Worm (Caenorhabditis elegans) whole organism, young adult: Measurements from ENCODE around the gene pax-3.

Source experiments
- B0336.3 ChIP-seq: fragments of 200-800 bp; sonication (Bioruptor generic); IDR thresholded peaks from 2 replicates; pipeline ENCODE4 v1.3.6; 2022; ENCODE audit warnings: missing genetic modification characterization, missing compliant biosample characterization
- C17E4.6 ChIP-seq: fragments of 200-800 bp; sonication (Bioruptor generic); IDR thresholded peaks from 2 replicates; pipeline ENCODE4 v1.3.6; 2022; ENCODE audit warnings: missing genetic modification reagents, missing genetic modification characterization, missing compliant biosample characterization
- D2030.7 ChIP-seq: fragments of 200-800 bp; sonication (Bioruptor generic); IDR thresholded peaks from 2 replicates; pipeline ENCODE4 v1.3.6; 2022; ENCODE audit warnings: missing genetic modification reagents, missing genetic modification characterization, missing compliant biosample characterization
- F39B2.1 ChIP-seq: fragments of 200-800 bp; sonication (Bioruptor generic); IDR thresholded peaks from 2 replicates; pipeline ENCODE4 v1.3.6; 2022; ENCODE audit warnings: missing genetic modification reagents, missing genetic modification characterization, missing compliant biosample characterization
- F55B11.4 ChIP-seq: sonication (generic microtip); optimal IDR thresholded peaks from 2 replicates; lab custom pipeline; 2016; ENCODE audit warnings: missing compliant biosample characterization, missing genetic modification characterization, borderline replicate concordance; ENCODE audit not compliant: insufficient read depth
- K11D2.4 ChIP-seq: fragments of 200-800 bp; sonication (Bioruptor generic); IDR thresholded peaks from 2 replicates; pipeline ENCODE4 v1.3.6; 2022; ENCODE audit warnings: missing genetic modification reagents, missing genetic modification characterization, missing compliant biosample characterization
- K12H6.12 ChIP-seq: fragments of 200-800 bp; sonication (Bioruptor generic); optimal IDR thresholded peaks from 2 replicates; lab custom pipeline; 2018; ENCODE audit warnings: mild to moderate bottlenecking, missing genetic modification characterization, missing compliant biosample characterization
- Y53G8AR.9 ChIP-seq: fragments of 200-800 bp; sonication (Bioruptor generic); conservative IDR thresholded peaks from 2 replicates; pipeline ENCODE4 v1.3.6; 2022; ENCODE audit warnings: missing genetic modification reagents, missing genetic modification characterization, missing compliant biosample characterization
- ZK185.1 ChIP-seq: sonication (generic microtip); optimal IDR thresholded peaks from 2 replicates; lab custom pipeline; 2016; ENCODE audit warnings: mild to moderate bottlenecking, missing genetic modification characterization, missing compliant biosample characterization; ENCODE audit not compliant: poor library complexity, severe bottlenecking
- aptf-3 ChIP-seq: fragments of 200-800 bp; sonication (Bioruptor generic); IDR thresholded peaks from 2 replicates; pipeline ENCODE4 v1.3.6; 2022; ENCODE audit warnings: missing genetic modification characterization, missing compliant biosample characterization
- attf-5 ChIP-seq: fragments of 200-800 bp; sonication (Bioruptor generic); optimal IDR thresholded peaks from 2 replicates; lab custom pipeline; 2018; ENCODE audit warnings: mild to moderate bottlenecking, missing genetic modification characterization, missing compliant biosample characterization
- bed-1 ChIP-seq: fragments of 200-800 bp; sonication (Bioruptor generic); IDR thresholded peaks from 2 replicates; pipeline ENCODE4 v1.3.6; 2022; ENCODE audit warnings: missing genetic modification reagents, missing genetic modification characterization, missing compliant biosample characterization
- cebp-2 ChIP-seq: fragments of 200-800 bp; sonication (Bioruptor generic); IDR thresholded peaks from 2 replicates; pipeline ENCODE4 v1.3.6; 2022; ENCODE audit warnings: missing genetic modification characterization, missing compliant biosample characterization
- ceh-100 ChIP-seq: fragments of 200-800 bp; sonication (Bioruptor generic); IDR thresholded peaks from 2 replicates; pipeline ENCODE4 v1.3.6; 2022; ENCODE audit warnings: missing genetic modification reagents, missing genetic modification characterization, missing compliant biosample characterization
- ceh-58 ChIP-seq: fragments of 200-800 bp; sonication (Bioruptor generic); IDR thresholded peaks from 2 replicates; pipeline ENCODE4 v1.3.6; 2022; ENCODE audit warnings: missing genetic modification characterization, missing compliant biosample characterization
- ceh-79 ChIP-seq: sonication (generic microtip); optimal IDR thresholded peaks from 2 replicates; lab custom pipeline; 2017; ENCODE audit warnings: mild to moderate bottlenecking, missing genetic modification characterization, missing compliant biosample characterization
- dpl-1 ChIP-seq: fragments of 150-350 bp; optimal IDR thresholded peaks from 2 replicates; lab custom pipeline; 2014; ENCODE audit warnings: missing biosample characterization, missing genetic modification reagents, missing genetic modification characterization
- egl-18 ChIP-seq: fragments of 200-800 bp; sonication (Bioruptor generic); IDR thresholded peaks from 2 replicates; pipeline ENCODE4 v1.3.6; 2022; ENCODE audit warnings: missing genetic modification reagents, missing genetic modification characterization, missing compliant biosample characterization
- ekl-4 ChIP-seq: fragments of 200-800 bp; sonication (Bioruptor generic); IDR thresholded peaks from 2 replicates; pipeline ENCODE4 v1.3.6; 2022; ENCODE audit warnings: missing genetic modification reagents, missing genetic modification characterization, missing compliant biosample characterization
- ets-4 ChIP-seq: fragments of 200-800 bp; sonication (Bioruptor generic); optimal IDR thresholded peaks from 2 replicates; lab custom pipeline; 2018; ENCODE audit warnings: mild to moderate bottlenecking, missing genetic modification characterization, missing compliant biosample characterization
- fkh-3 ChIP-seq: sonication (generic microtip); optimal IDR thresholded peaks from 2 replicates; lab custom pipeline; 2016; ENCODE audit warnings: mild to moderate bottlenecking, missing genetic modification characterization, missing compliant biosample characterization
- hmg-1.2 ChIP-seq: fragments of 200-800 bp; sonication (Bioruptor generic); IDR thresholded peaks from 2 replicates; pipeline ENCODE4 v1.3.6; 2022; ENCODE audit warnings: missing genetic modification reagents, missing genetic modification characterization, missing compliant biosample characterization
- hsf-1 ChIP-seq: fragments of 200-800 bp; sonication (Bioruptor generic); IDR thresholded peaks from 2 replicates; pipeline ENCODE4 v1.3.6; 2022; ENCODE audit warnings: missing genetic modification reagents, missing genetic modification characterization, missing compliant biosample characterization
- let-526 ChIP-seq: fragments of 200-800 bp; sonication (Bioruptor generic); IDR thresholded peaks from 2 replicates; pipeline ENCODE4 v1.3.6; 2022; ENCODE audit warnings: missing genetic modification reagents, missing genetic modification characterization, missing compliant biosample characterization
- lin-35 ChIP-seq, 3 experiments: fragments of 150-350 bp in 2 of 3; sonication (generic microtip) in 1 of 3; optimal IDR thresholded peaks; 2 replicates each; lab custom pipeline; 2014 to 2018; ENCODE audit warnings: missing biosample characterization in 3 of 3, missing genetic modification characterization in 3 of 3, missing genetic modification reagents in 3 of 3
- lin-54 ChIP-seq: fragments of 200-800 bp; sonication (Bioruptor generic); optimal IDR thresholded peaks from 2 replicates; lab custom pipeline; 2018; ENCODE audit warnings: mild to moderate bottlenecking, missing genetic modification characterization, missing compliant biosample characterization
- lsl-1 ChIP-seq: fragments of 200-800 bp; sonication (Bioruptor generic); optimal IDR thresholded peaks from 2 replicates; lab custom pipeline; 2018; ENCODE audit warnings: mild to moderate bottlenecking, missing genetic modification characterization, moderate library complexity, missing compliant biosample characterization
- madf-3 ChIP-seq: fragments of 200-800 bp; sonication (Bioruptor generic); IDR thresholded peaks from 2 replicates; pipeline ENCODE4 v1.3.6; 2022; ENCODE audit warnings: missing genetic modification reagents, missing genetic modification characterization, missing compliant biosample characterization
- madf-8 ChIP-seq: fragments of 200-800 bp; sonication (Bioruptor generic); conservative IDR thresholded peaks from 2 replicates; pipeline ENCODE4 v1.3.6; 2022; ENCODE audit warnings: missing genetic modification reagents, missing genetic modification characterization, missing compliant biosample characterization
- mel-28 ChIP-seq: sonication (generic microtip); optimal IDR thresholded peaks from 2 replicates; lab custom pipeline; 2016; ENCODE audit warnings: borderline replicate concordance, mild to moderate bottlenecking, missing genetic modification characterization, missing compliant biosample characterization
- mxl-1 ChIP-seq: sonication (generic microtip); optimal IDR thresholded peaks from 2 replicates; lab custom pipeline; 2016; ENCODE audit warnings: missing genetic modification characterization, missing compliant biosample characterization
- nfya-2 ChIP-seq: fragments of 200-800 bp; sonication (Bioruptor generic); IDR thresholded peaks from 2 replicates; pipeline ENCODE4 v1.3.6; 2022; ENCODE audit warnings: missing genetic modification reagents, missing genetic modification characterization, missing compliant biosample characterization
- nhr-80 ChIP-seq: sonication (generic microtip); optimal IDR thresholded peaks from 2 replicates; lab custom pipeline; 2016; ENCODE audit warnings: missing genetic modification characterization, missing compliant biosample characterization
- pbrm-1 ChIP-seq: fragments of 200-800 bp; sonication (Bioruptor generic); IDR thresholded peaks from 2 replicates; pipeline ENCODE4 v1.3.6; 2022; ENCODE audit warnings: missing genetic modification reagents, missing genetic modification characterization, missing compliant biosample characterization
- rcor-1 ChIP-seq: fragments of 200-800 bp; sonication (Bioruptor generic); IDR thresholded peaks from 2 replicates; pipeline ENCODE4 v1.3.6; 2022; ENCODE audit warnings: missing genetic modification reagents, missing genetic modification characterization, missing compliant biosample characterization
- repo-1 ChIP-seq: sonication (generic microtip); optimal IDR thresholded peaks from 2 replicates; lab custom pipeline; 2017; ENCODE audit warnings: mild to moderate bottlenecking, missing genetic modification characterization, missing compliant biosample characterization
- rpc-1 ChIP-seq, 2 experiments: fragments of 150-350 bp in 1 of 2; sonication (generic microtip) in 1 of 2; optimal IDR thresholded peaks; 2 replicates each; lab custom pipeline; 2014 to 2018; ENCODE audit warnings: missing biosample characterization in 1 of 2, missing genetic modification characterization in 1 of 2, missing genetic modification reagents in 1 of 2, missing genotype in 1 of 2
- snpc-1.3 ChIP-seq: sonication (generic microtip); optimal IDR thresholded peaks from 2 replicates; lab custom pipeline; 2017; ENCODE audit warnings: missing genetic modification characterization, mild to moderate bottlenecking, missing compliant biosample characterization, antibody characterized with exemption, moderate library complexity, missing genotype, missing genetic modification reagents; ENCODE audit not compliant: insufficient read depth
- snpc-4 ChIP-seq, 5 experiments: fragments of 150-350 bp in 1 of 5; sonication (generic microtip) in 4 of 5; optimal IDR thresholded peaks; 2 replicates each; lab custom pipeline; 2014 to 2018; ENCODE audit warnings: missing genetic modification characterization in 5 of 5, missing biosample characterization in 3 of 5, antibody characterized with exemption in 2 of 5, mild to moderate bottlenecking in 2 of 5, missing compliant biosample characterization in 2 of 5, missing genotype in 2 of 5, moderate library complexity in 2 of 5, missing genetic modification reagents in 1 of 5
- somi-1 ChIP-seq: fragments of 200-800 bp; sonication (Bioruptor generic); optimal IDR thresholded peaks from 2 replicates; lab custom pipeline; 2018; ENCODE audit warnings: mild to moderate bottlenecking, missing genetic modification characterization, missing compliant biosample characterization
- tbp1 ChIP-seq: fragments of 200-800 bp; sonication (Bioruptor generic); optimal IDR thresholded peaks from 2 replicates; lab custom pipeline; 2018; ENCODE audit warnings: mild to moderate bottlenecking, missing genetic modification characterization, missing compliant biosample characterization
- tlf-1 ChIP-seq: fragments of 200-800 bp; sonication (Bioruptor generic); optimal IDR thresholded peaks from 2 replicates; lab custom pipeline; 2018; ENCODE audit warnings: mild to moderate bottlenecking, missing genetic modification characterization, missing compliant biosample characterization
- unc-130 ChIP-seq: sonication (generic microtip); optimal IDR thresholded peaks from 2 replicates; lab custom pipeline; 2016; ENCODE audit warnings: missing genetic modification reagents, missing genetic modification characterization, missing compliant biosample characterization
- xnd-1 ChIP-seq: sonication (generic microtip); optimal IDR thresholded peaks from 2 replicates; lab custom pipeline; 2016; ENCODE audit warnings: missing genotype, missing genetic modification reagents, missing genetic modification characterization, missing compliant biosample characterization
- zfh-2 ChIP-seq: fragments of 200-800 bp; sonication (Bioruptor generic); conservative IDR thresholded peaks from 2 replicates; pipeline ENCODE4 v1.3.6; 2022; ENCODE audit warnings: missing genetic modification reagents, missing genetic modification characterization, missing compliant biosample characterization
- zim-3 ChIP-seq: sonication (generic microtip); optimal IDR thresholded peaks from 2 replicates; lab custom pipeline; 2017; ENCODE audit warnings: mild to moderate bottlenecking, missing genetic modification characterization, moderate library complexity, missing compliant biosample characterization
- ztf-22 ChIP-seq: fragments of 200-800 bp; sonication (Bioruptor generic); optimal IDR thresholded peaks from 2 replicates; lab custom pipeline; 2018; ENCODE audit warnings: mild to moderate bottlenecking, missing genetic modification characterization, moderate library complexity, missing compliant biosample characterization
- ztf-26 ChIP-seq: sonication (generic microtip); optimal IDR thresholded peaks from 2 replicates; lab custom pipeline; 2017; ENCODE audit warnings: missing genetic modification characterization, missing compliant biosample characterization

pax-3 gene

DNA sequence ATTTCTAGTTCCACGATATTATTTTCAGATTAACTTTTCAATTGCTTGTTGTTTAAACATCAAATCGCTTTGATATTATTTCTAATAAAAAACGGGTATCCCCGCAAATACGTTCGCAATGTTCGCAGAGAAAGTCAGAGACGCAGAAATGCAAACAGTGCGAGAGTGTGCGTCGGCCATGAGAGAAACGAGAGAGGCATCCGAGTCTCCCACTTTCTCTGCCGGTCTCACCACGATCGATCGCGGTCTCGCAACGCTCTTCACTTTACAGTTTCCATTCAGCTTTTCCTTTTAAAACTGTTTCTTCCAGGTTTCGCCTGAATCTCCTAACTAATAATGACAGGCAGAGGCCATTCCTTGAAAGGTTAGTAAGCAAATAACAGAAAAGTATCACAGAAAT, 28.0 kb downstream of the pax-3 start, which contains the start of gene F33H1.4:
TSS of gene F33H1.4 (plus strand) at position 311 of the 400 bp plus-strand sequence.
- peak; percentile 41 for TF ChIP-seq tbp1 (GFP tag; lab: Kevin White, UChicago)
- no peak for TF ChIP-seq ets-4
- peak; percentile 62; the same call in 1 of the 2 replicates for TF ChIP-seq ekl-4 (GFP tag; lab: Robert Waterston, UW)
- TF ChIP-seq K11D2.4 (GFP tag; lab: Robert Waterston, UW), result no peak
- peak; percentile 50 for TF ChIP-seq ZK185.1 (tag; lab: Kevin White, UChicago)
- TF ChIP-seq madf-3 (GFP tag; lab: Robert Waterston, UW), result peak; percentile 91
- TF ChIP-seq attf-5 (GFP tag; lab: Kevin White, UChicago), result peak; percentile 44
- peak; percentile 45 for TF ChIP-seq lin-54 (GFP tag; lab: Kevin White, UChicago)
- TF ChIP-seq mel-28 (tag; lab: Kevin White, UChicago), result no peak
- TF ChIP-seq ceh-79 (tag; lab: Kevin White, UChicago), result no peak
- no peak for TF ChIP-seq let-526 (GFP tag; lab: Robert Waterston, UW)
- TF ChIP-seq nhr-80 (tag; lab: Kevin White, UChicago), result no peak
- TF ChIP-seq cebp-2 (GFP tag; lab: Robert Waterston, UW), result no peak
- no peak for TF ChIP-seq K12H6.12 (tag; lab: Kevin White, UChicago)
- peak; percentile 4 for TF ChIP-seq tlf-1
- peak; percentile 31 for TF ChIP-seq unc-130 (GFP tag; lab: Kevin White, UChicago)
- no peak for TF ChIP-seq fkh-3 (tag; lab: Kevin White, UChicago)
- TF ChIP-seq snpc-1.3 (tag; lab: Kevin White, UChicago), result no peak
- TF ChIP-seq ztf-22 (GFP tag; lab: Kevin White, UChicago), result no peak
- TF ChIP-seq lsl-1 (GFP tag; lab: Kevin White, UChicago), result peak; percentile 33
- no peak for TF ChIP-seq xnd-1 (tag; lab: Kevin White, UChicago)
- TF ChIP-seq F39B2.1, result no peak
- TF ChIP-seq bed-1, result no peak
- no peak for TF ChIP-seq F55B11.4 (tag; lab: Kevin White, UChicago)
- no peak for TF ChIP-seq Y53G8AR.9 (GFP tag; lab: Robert Waterston, UW)
- TF ChIP-seq nfya-2 (GFP tag; lab: Robert Waterston, UW), result no peak
- TF ChIP-seq repo-1, result peak; percentile 26
- TF ChIP-seq hmg-1.2 (GFP tag; lab: Robert Waterston, UW), result peak; percentile 97
- no peak for TF ChIP-seq snpc-4 (GFP tag; optimal IDR thresholded peaks at IDR 0.05; lab: Kevin White, UChicago)
- TF ChIP-seq snpc-4 (tag; optimal IDR thresholded peaks at IDR 0.05; lab: Kevin White, UChicago), result peak in 1 of 4 experiments; percentile 6
- peak; percentile 57 for TF ChIP-seq D2030.7
- no peak for TF ChIP-seq somi-1 (GFP tag; lab: Kevin White, UChicago)
- no peak for TF ChIP-seq dpl-1
- TF ChIP-seq C17E4.6 (GFP tag; lab: Robert Waterston, UW), result no peak
- TF ChIP-seq madf-8 (GFP tag; lab: Robert Waterston, UW), result no peak
- TF ChIP-seq lin-35 (GFP tag; optimal IDR thresholded peaks at IDR 0.05; lab: Kevin White, UChicago), result no peak
- no peak for TF ChIP-seq mxl-1
- no peak for TF ChIP-seq hsf-1 (GFP tag; lab: Robert Waterston, UW)
- no peak for TF ChIP-seq ztf-26 (tag; lab: Kevin White, UChicago)
- peak; percentile 44; the same call in 1 of the 2 replicates for TF ChIP-seq pbrm-1 (GFP tag; lab: Robert Waterston, UW)
- peak; percentile 22; the same call in 1 of the 2 replicates for TF ChIP-seq zfh-2 (GFP tag; lab: Robert Waterston, UW)
- no peak for TF ChIP-seq rpc-1 (optimal IDR thresholded peaks at IDR 0.05; lab: Kevin White, UChicago)
- TF ChIP-seq rpc-1 (tag; optimal IDR thresholded peaks at IDR 0.05; lab: Kevin White, UChicago), result no peak
- no peak for TF ChIP-seq aptf-3
- TF ChIP-seq rcor-1 (GFP tag; lab: Robert Waterston, UW), result peak; percentile 44; the same call in 1 of the 2 replicates
- no peak for TF ChIP-seq egl-18 (GFP tag; lab: Robert Waterston, UW)
- no peak for TF ChIP-seq zim-3
- no peak for TF ChIP-seq ceh-58
- TF ChIP-seq B0336.3 (GFP tag; lab: Robert Waterston, UW), result 0 out of 2 replicates have a peak, but pooled peaks have one; percentile 48
- peak; percentile 12; the same call in 1 of the 2 replicates for TF ChIP-seq ceh-100 (GFP tag; lab: Robert Waterston, UW)
